Worm (Caenorhabditis elegans) whole organism, L4 larva: ENCODE data around the gene K02E7.7.
A peak's percentile ranks its signal among the peaks of the same experiment; 100 is the strongest.

ENCODE experiments used
- F37D6.2 ChIP-seq: sonication (generic microtip); optimal IDR thresholded peaks from 2 replicates; lab custom pipeline; 2016; ENCODE audit warnings: mild to moderate bottlenecking, missing genetic modification characterization, missing compliant biosample characterization
- T26A8.4 ChIP-seq: fragments of 200-800 bp; sonication (Bioruptor generic); IDR thresholded peaks from 2 replicates; pipeline ENCODE4 v1.3.6; 2022; ENCODE audit warnings: missing genetic modification characterization, missing compliant biosample characterization
- Y48G9A.11 ChIP-seq: fragments of 200-800 bp; sonication (Bioruptor generic); IDR thresholded peaks from 2 replicates; pipeline ENCODE4 v1.3.6; 2022; ENCODE audit warnings: missing genetic modification reagents, missing genetic modification characterization, missing compliant biosample characterization
- ZK337.2 ChIP-seq: fragments of 200-800 bp; sonication (Bioruptor generic); IDR thresholded peaks from 2 replicates; pipeline ENCODE4 v1.3.6; 2022; ENCODE audit warnings: missing genetic modification reagents, missing genetic modification characterization, missing compliant biosample characterization
- aha-1 ChIP-seq: fragments of 150-350 bp; peaks from one replicate; lab custom pipeline; 2014; ENCODE audit warnings: missing biosample characterization, missing genetic modification characterization
- ceh-20 ChIP-seq: fragments of 200-800 bp; sonication (Bioruptor generic); IDR thresholded peaks from 2 replicates; pipeline ENCODE4 v1.3.6; 2022; ENCODE audit warnings: missing genetic modification reagents, missing genetic modification characterization, missing compliant biosample characterization
- ceh-44 ChIP-seq: fragments of 200-800 bp; sonication (Bioruptor generic); IDR thresholded peaks from 2 replicates; pipeline ENCODE4 v1.3.6; 2022; ENCODE audit warnings: missing genetic modification reagents, missing genetic modification characterization, missing compliant biosample characterization
- cey-2 ChIP-seq: sonication (generic microtip); optimal IDR thresholded peaks from 3 replicates; lab custom pipeline; 2017; ENCODE audit warnings: missing genetic modification characterization, mild to moderate bottlenecking, missing compliant biosample characterization, antibody characterized with exemption, borderline replicate concordance; ENCODE audit not compliant: insufficient read depth
- daf-12 ChIP-seq: fragments of 150-350 bp; optimal IDR thresholded peaks from 2 replicates; lab custom pipeline; 2014; ENCODE audit warnings: missing biosample characterization, missing genetic modification reagents, missing genetic modification characterization
- daf-16 ChIP-seq, 3 experiments: sonication (generic microtip); optimal IDR thresholded peaks; 2 replicates each; lab custom pipeline; 2016 to 2017; ENCODE audit warnings: missing genetic modification characterization in 3 of 3, missing genetic modification reagents in 3 of 3, mild to moderate bottlenecking in 2 of 3, missing compliant biosample characterization in 2 of 3, missing biosample characterization in 1 of 3, moderate library complexity in 1 of 3
- dmd-6 ChIP-seq: fragments of 200-800 bp; sonication (Bioruptor generic); IDR thresholded peaks from 2 replicates; pipeline ENCODE4 v1.3.6; 2022; ENCODE audit warnings: missing genetic modification reagents, missing genetic modification characterization, missing compliant biosample characterization
- dmd-9 ChIP-seq: fragments of 200-800 bp; sonication (Bioruptor generic); IDR thresholded peaks from 2 replicates; pipeline ENCODE4 v1.3.6; 2022; ENCODE audit warnings: missing genetic modification reagents, missing genetic modification characterization, missing compliant biosample characterization
- dve-1 ChIP-seq: sonication (generic microtip); optimal IDR thresholded peaks from 2 replicates; lab custom pipeline; 2017; ENCODE audit warnings: antibody characterized with exemption, mild to moderate bottlenecking, missing genetic modification characterization, missing compliant biosample characterization; ENCODE audit not compliant: insufficient read depth
- egl-43 ChIP-seq: fragments of 200-800 bp; sonication (Bioruptor generic); IDR thresholded peaks from 2 replicates; pipeline ENCODE4 v1.3.6; 2022; ENCODE audit warnings: missing genetic modification reagents, missing genetic modification characterization, missing compliant biosample characterization
- hlh-11 ChIP-seq: fragments of 200-800 bp; sonication (Bioruptor generic); optimal IDR thresholded peaks from 2 replicates; lab custom pipeline; 2018; ENCODE audit warnings: mild to moderate bottlenecking, missing genetic modification characterization, missing compliant biosample characterization
- hlh-30 ChIP-seq: sonication (generic microtip); optimal IDR thresholded peaks from 2 replicates; lab custom pipeline; 2017; ENCODE audit warnings: antibody characterized with exemption, mild to moderate bottlenecking, missing genetic modification characterization, missing compliant biosample characterization; ENCODE audit not compliant: insufficient read depth
- jun-1 ChIP-seq: fragments of 150-350 bp; optimal IDR thresholded peaks from 2 replicates; lab custom pipeline; 2014; ENCODE audit warnings: missing biosample characterization, missing genetic modification reagents, missing genetic modification characterization
- lin-1 ChIP-seq: fragments of 200-800 bp; sonication (Bioruptor generic); IDR thresholded peaks from 2 replicates; pipeline ENCODE4 v1.3.6; 2022; ENCODE audit warnings: missing genetic modification reagents, missing genetic modification characterization, missing compliant biosample characterization
- lin-15B ChIP-seq: fragments of 150-350 bp; sonication (generic microtip); optimal IDR thresholded peaks from 3 replicates; lab custom pipeline; 2014; ENCODE audit warnings: missing biosample characterization, missing genetic modification characterization
- lin-39 ChIP-seq: fragments of 150-350 bp; optimal IDR thresholded peaks from 2 replicates; lab custom pipeline; 2014; ENCODE audit warnings: missing biosample characterization, missing genetic modification reagents, missing genetic modification characterization
- lsy-2 ChIP-seq, 2 experiments: fragments of 150-350 bp in 1 of 2; sonication (generic microtip) in 1 of 2; optimal IDR thresholded peaks; 2 replicates each; lab custom pipeline; 2014 to 2017; ENCODE audit warnings: missing biosample characterization in 2 of 2, missing genetic modification characterization in 2 of 2
- madf-9 ChIP-seq: fragments of 200-800 bp; sonication (Bioruptor generic); conservative IDR thresholded peaks from 2 replicates; pipeline ENCODE4 v1.3.6; 2022; ENCODE audit warnings: missing genetic modification reagents, missing genetic modification characterization, missing compliant biosample characterization
- mdl-1 ChIP-seq, 2 experiments: fragments of 150-350 bp in 1 of 2; sonication (generic microtip) in 1 of 2; optimal IDR thresholded peaks; 2 replicates each; lab custom pipeline; 2014 to 2017; ENCODE audit warnings: missing biosample characterization in 2 of 2, missing genetic modification characterization in 2 of 2
- mep-1 ChIP-seq: fragments of 150-350 bp; sonication (generic microtip); optimal IDR thresholded peaks from 3 replicates; lab custom pipeline; 2014; ENCODE audit warnings: missing biosample characterization, missing genetic modification characterization
- mes-2 ChIP-seq: sonication (generic microtip); optimal IDR thresholded peaks from 2 replicates; lab custom pipeline; 2016; ENCODE audit warnings: missing genotype, mild to moderate bottlenecking, missing genetic modification characterization, missing compliant biosample characterization; ENCODE audit not compliant: poor library complexity, severe bottlenecking
- nhr-102 ChIP-seq: sonication (generic microtip); optimal IDR thresholded peaks from 2 replicates; lab custom pipeline; 2016; ENCODE audit warnings: mild to moderate bottlenecking, missing genetic modification characterization, moderate library complexity, missing compliant biosample characterization
- nhr-25 ChIP-seq: sonication (generic microtip); optimal IDR thresholded peaks from 2 replicates; lab custom pipeline; 2017; ENCODE audit warnings: missing genetic modification characterization, mild to moderate bottlenecking, missing compliant biosample characterization, antibody characterized with exemption, moderate library complexity, borderline replicate concordance; ENCODE audit not compliant: insufficient read depth
- nhr-28 ChIP-seq: fragments of 150-350 bp; optimal IDR thresholded peaks from 2 replicates; lab custom pipeline; 2014; ENCODE audit warnings: missing biosample characterization, missing genetic modification characterization
- nhr-41 ChIP-seq: fragments of 200-800 bp; sonication (Bioruptor generic); IDR thresholded peaks from 2 replicates; pipeline ENCODE4 v1.3.6; 2022; ENCODE audit warnings: missing genetic modification reagents, missing genetic modification characterization, missing compliant biosample characterization
- nhr-48 ChIP-seq: sonication (generic microtip); optimal IDR thresholded peaks from 2 replicates; lab custom pipeline; 2016; ENCODE audit warnings: mild to moderate bottlenecking, missing genetic modification characterization, missing compliant biosample characterization
- nhr-77 ChIP-seq: fragments of 150-350 bp; optimal IDR thresholded peaks from 2 replicates; lab custom pipeline; 2014; ENCODE audit warnings: missing biosample characterization, missing genetic modification characterization
- pha-4 ChIP-seq, 2 experiments: fragments of 150-350 bp in 1 of 2; fragments of 200-800 bp in 1 of 2; sonication (Bioruptor generic) in 1 of 2; IDR thresholded peaks in 1 of 2; optimal IDR thresholded peaks in 1 of 2; 2 replicates each; pipeline versions ENCODE4 v1.3.6 to Lab custom; 2014 to 2022; ENCODE audit warnings: missing genetic modification characterization in 2 of 2, missing genetic modification reagents in 2 of 2, missing biosample characterization in 1 of 2, missing compliant biosample characterization in 1 of 2
- php-3 ChIP-seq: fragments of 200-800 bp; sonication (Bioruptor generic); IDR thresholded peaks from 2 replicates; pipeline ENCODE4 v1.3.6; 2022; ENCODE audit warnings: missing genetic modification reagents, missing genetic modification characterization, missing compliant biosample characterization
- pqm-1 ChIP-seq: sonication (generic microtip); optimal IDR thresholded peaks from 2 replicates; lab custom pipeline; 2017; ENCODE audit warnings: missing biosample characterization, missing genetic modification characterization
- saeg-2 ChIP-seq: fragments of 200-800 bp; sonication (Bioruptor generic); IDR thresholded peaks from 2 replicates; pipeline ENCODE4 v1.3.6; 2022; ENCODE audit warnings: missing genetic modification reagents, missing genetic modification characterization, missing compliant biosample characterization
- tra-1 ChIP-seq: fragments of 200-800 bp; sonication (Bioruptor generic); IDR thresholded peaks from 2 replicates; pipeline ENCODE4 v1.3.6; 2022; ENCODE audit warnings: missing genetic modification reagents, missing genetic modification characterization, missing compliant biosample characterization
- unc-62 ChIP-seq, 3 experiments: fragments of 150-350 bp in 1 of 3; sonication (generic microtip); optimal IDR thresholded peaks in 2 of 3; peaks in 1 of 3; 1 replicate in 1 of 3; 2 replicates in 2 of 3; lab custom pipeline; 2014 to 2017; ENCODE audit warnings: missing biosample characterization in 3 of 3, missing genetic modification characterization in 3 of 3, missing genetic modification reagents in 3 of 3, missing genotype in 1 of 3
- zfp-2 ChIP-seq: sonication (generic microtip); optimal IDR thresholded peaks from 2 replicates; lab custom pipeline; 2016; ENCODE audit warnings: mild to moderate bottlenecking, missing genetic modification characterization, missing compliant biosample characterization
- zip-2 ChIP-seq: fragments of 150-350 bp; optimal IDR thresholded peaks from 2 replicates; lab custom pipeline; 2014; ENCODE audit warnings: missing biosample characterization, missing genetic modification characterization
- ztf-11 ChIP-seq: fragments of 150-350 bp; optimal IDR thresholded peaks from 2 replicates; lab custom pipeline; 2014; ENCODE audit warnings: missing biosample characterization, missing genetic modification characterization

Gene K02E7.7

ce11 chrII:1103484-1104100 is 48.8 kb downstream of the K02E7.7 start:
- TF ChIP-seq tra-1 (peak; percentile 97), egl-43 (GFP tag; lab: Robert Waterston, UW) (no peak), jun-1 (peak; percentile 50), unc-62 (GFP tag; optimal IDR thresholded peaks at IDR 0.05 in 1 of 2; lab: Kevin White, UChicago) (peak in 1 of 2 experiments; percentile 23), unc-62 (tag; optimal IDR thresholded peaks at IDR 0.05; lab: Kevin White, UChicago) (no peak), hlh-30 (tag; lab: Kevin White, UChicago) (no peak), nhr-77 (tag; lab: Kevin White, UChicago) (peak; percentile 95), dmd-6 (GFP tag; lab: Robert Waterston, UW) (peak; percentile 99), mdl-1 (tag; optimal IDR thresholded peaks at IDR 0.05; lab: Kevin White, UChicago) (peak in 1 of 2 experiments; percentile 37), saeg-2 (GFP tag; lab: Robert Waterston, UW) (0 out of 2 replicates have a peak, but pooled peaks have one; percentile 30), lin-15B (tag; lab: Kevin White, UChicago) (no peak), daf-12 (no peak), nhr-102 (tag; lab: Kevin White, UChicago) (peak; percentile 87), nhr-28 (tag; lab: Kevin White, UChicago) (peak; percentile 99), pqm-1 (peak; percentile 100), mep-1 (tag; lab: Kevin White, UChicago) (peak; percentile 16), mes-2 (tag; lab: Kevin White, UChicago) (peak; percentile 33), ceh-20 (GFP tag; lab: Robert Waterston, UW) (0 out of 2 replicates have a peak, but pooled peaks have one; percentile 19), ztf-11 (tag; lab: Kevin White, UChicago) (no peak), ceh-44 (GFP tag; lab: Robert Waterston, UW) (no peak), cey-2 (peak; percentile 71), daf-16 (GFP tag; optimal IDR thresholded peaks at IDR 0.05; lab: Kevin White, UChicago) (peak in 1 of 2 experiments; percentile 55), daf-16 (tag; optimal IDR thresholded peaks at IDR 0.05; lab: Kevin White, UChicago) (peak; percentile 96), dmd-9 (GFP tag; lab: Robert Waterston, UW) (no peak), hlh-11 (peak; percentile 93), pha-4 (GFP tag; IDR thresholded peaks at IDR 0.05; lab: Robert Waterston, UW) (peak; percentile 74), pha-4 (tag; optimal IDR thresholded peaks at IDR 0.05; lab: Kevin White, UChicago) (no peak), lsy-2 (tag; optimal IDR thresholded peaks at IDR 0.05; lab: Kevin White, UChicago) (peak in 1 of 2 experiments; percentile 54), nhr-41 (GFP tag; lab: Robert Waterston, UW) (0 out of 2 replicates have a peak, but pooled peaks have one; percentile 59), nhr-48 (peak; percentile 31), lin-1 (peak; percentile 99), madf-9 (no peak), dve-1 (tag; lab: Kevin White, UChicago) (peak; percentile 94), php-3 (GFP tag; lab: Robert Waterston, UW) (peak; percentile 97), ZK337.2 (GFP tag; lab: Robert Waterston, UW) (no peak)
- TF ChIP-seq, all 104 proteins: peak for 23

ce11 chrII:1104409-1104808 is 49.6 kb downstream of the K02E7.7 start, which contains the start of gene T13B5.9:
Gene T13B5.9 (minus strand): TSS chrII:1104509.
- TF ChIP-seq zfp-2: no peak
- no peak for TF ChIP-seq aha-1
- TF ChIP-seq Y48G9A.11: no peak
- TF ChIP-seq F37D6.2 (tag; lab: Kevin White, UChicago): no peak
- no peak for TF ChIP-seq lin-39
- no peak for TF ChIP-seq nhr-25 (tag; lab: Kevin White, UChicago)
- TF ChIP-seq nhr-28 (tag; lab: Kevin White, UChicago): no peak
- no peak for TF ChIP-seq tra-1
- no peak for TF ChIP-seq lin-15B (tag; lab: Kevin White, UChicago)
- no peak for TF ChIP-seq dve-1 (tag; lab: Kevin White, UChicago)
- TF ChIP-seq zip-2 (tag; lab: Kevin White, UChicago): no peak
- TF ChIP-seq lin-1: no peak
- TF ChIP-seq T26A8.4 (GFP tag; lab: Robert Waterston, UW): no peak
